Worm (Caenorhabditis elegans): ENCODE results near the gene F10D2.8.

- TF ChIP-seq elt-2 (tag; optimal IDR thresholded peaks at IDR 0.05) = no peak
- TF ChIP-seq pha-4 (tag; optimal IDR thresholded peaks at IDR 0.05) = no peak
- no peak for TF ChIP-seq unc-86 (tag; optimal IDR thresholded peaks at IDR 0.05)
- no peak for TF ChIP-seq ref-2 (tag; optimal IDR thresholded peaks at IDR 0.05)
- no peak for TF ChIP-seq pros-1 (tag; optimal IDR thresholded peaks at IDR 0.05)
These were observed 5.2 kb downstream of the F10D2.8 start, which contains the start of gene ugt-37 for ce11 chrV:7145250-7145850.

Measured in whole organism, late embryonic.